Fruit fly (Drosophila melanogaster): ENCODE data around the gene CG13457.
A peak's percentile ranks its signal among the peaks of the same experiment; 100 is the strongest.

DNA sequence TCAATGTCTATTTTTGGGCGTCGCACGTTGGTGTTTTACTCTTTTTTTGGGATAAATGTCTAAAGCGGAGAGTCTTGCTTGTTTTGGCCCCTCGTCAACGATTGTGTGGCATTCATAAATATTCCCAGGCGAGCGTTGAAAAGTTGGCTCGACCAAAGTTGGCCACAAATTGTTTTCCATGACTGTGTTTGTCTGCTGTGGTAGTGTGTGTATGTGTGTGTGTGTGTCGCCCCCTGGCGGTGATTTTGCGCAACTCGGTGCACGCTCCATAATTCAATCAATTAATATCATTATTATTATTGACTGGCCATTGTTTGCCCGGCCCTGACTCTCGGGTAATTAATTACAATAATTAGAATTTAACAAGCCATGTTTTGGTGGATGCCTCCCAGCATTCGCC lies 47.4 kb upstream of the CG13457 start:
- TF ChIP-seq CG8478 (optimal IDR thresholded peaks at IDR 0.05) (no peak), CTCF (optimal IDR thresholded peaks at IDR 0.05) (peak; percentile 85 to 86)

Measured in S2 (cell line).